Worm (Caenorhabditis elegans) whole organism, L3 larva: ENCODE data around the gene ZK666.4.

Source experiments
- R02D3.7 ChIP-seq: fragments of 150-350 bp; optimal IDR thresholded peaks from 2 replicates; lab custom pipeline; 2014; ENCODE audit warnings: missing biosample characterization, missing genetic modification characterization
- ZK546.5 ChIP-seq: sonication (generic microtip); optimal IDR thresholded peaks from 2 replicates; lab custom pipeline; 2017; ENCODE audit warnings: missing biosample characterization, missing genetic modification characterization
- aly-2 ChIP-seq: fragments of 150-350 bp; optimal IDR thresholded peaks from 2 replicates; lab custom pipeline; 2014; ENCODE audit warnings: missing biosample characterization, missing genetic modification characterization
- ama-1 ChIP-seq: fragments of 150-350 bp; optimal IDR thresholded peaks from 2 replicates; lab custom pipeline; 2018
- ceh-16 ChIP-seq: sonication (generic microtip); optimal IDR thresholded peaks from 2 replicates; lab custom pipeline; 2017; ENCODE audit warnings: missing biosample characterization, missing genetic modification characterization
- ceh-28 ChIP-seq: fragments of 150-350 bp; optimal IDR thresholded peaks from 2 replicates; lab custom pipeline; 2014; ENCODE audit warnings: missing biosample characterization, missing genetic modification reagents, missing genetic modification characterization
- ceh-82 ChIP-seq: fragments of 150-350 bp; optimal IDR thresholded peaks from 2 replicates; lab custom pipeline; 2014; ENCODE audit warnings: missing biosample characterization, missing genetic modification characterization
- ceh-9 ChIP-seq: sonication (generic microtip); optimal IDR thresholded peaks from 2 replicates; lab custom pipeline; 2018; ENCODE audit warnings: missing biosample characterization, missing genetic modification characterization
- daf-12 ChIP-seq: fragments of 150-350 bp; optimal IDR thresholded peaks from 2 replicates; lab custom pipeline; 2014; ENCODE audit warnings: missing biosample characterization, missing genetic modification reagents, missing genetic modification characterization
- egl-27 ChIP-seq: sonication (generic microtip); optimal IDR thresholded peaks from 4 replicates; lab custom pipeline; 2017; ENCODE audit warnings: missing biosample characterization, missing genetic modification reagents, missing genetic modification characterization
- egl-5 ChIP-seq: fragments of 150-350 bp; optimal IDR thresholded peaks from 2 replicates; lab custom pipeline; 2017; ENCODE audit warnings: missing biosample characterization, missing genetic modification reagents, missing genetic modification characterization, inconsistent platforms
- elt-1 ChIP-seq: fragments of 150-350 bp; optimal IDR thresholded peaks from 2 replicates; lab custom pipeline; 2014; ENCODE audit warnings: missing biosample characterization, missing genetic modification characterization
- elt-2 ChIP-seq: sonication (generic microtip); optimal IDR thresholded peaks from 2 replicates; lab custom pipeline; 2016; ENCODE audit warnings: missing genetic modification reagents, mild to moderate bottlenecking, missing genetic modification characterization, missing compliant biosample characterization
- elt-3 ChIP-seq, 3 experiments: fragments of 150-350 bp in 1 of 3; sonication (generic microtip) in 2 of 3; optimal IDR thresholded peaks; 2 replicates in 2 of 3; 4 replicates in 1 of 3; lab custom pipeline; 2014 to 2017; ENCODE audit warnings: missing biosample characterization in 3 of 3, missing genetic modification characterization in 3 of 3
- eor-1 ChIP-seq, 2 experiments: fragments of 150-350 bp; optimal IDR thresholded peaks; 2 replicates each; lab custom pipeline; 2014 to 2018; ENCODE audit warnings: missing biosample characterization in 2 of 2, missing genetic modification characterization in 2 of 2
- fkh-10 ChIP-seq: sonication (generic microtip); optimal IDR thresholded peaks from 2 replicates; lab custom pipeline; 2017; ENCODE audit warnings: missing biosample characterization, missing genetic modification reagents, missing genetic modification characterization
- fkh-2 ChIP-seq: fragments of 150-350 bp; optimal IDR thresholded peaks from 2 replicates; lab custom pipeline; 2014; ENCODE audit warnings: missing biosample characterization, missing genetic modification reagents, missing genetic modification characterization
- fos-1 ChIP-seq: fragments of 150-350 bp; optimal IDR thresholded peaks from 2 replicates; lab custom pipeline; 2014; ENCODE audit warnings: missing biosample characterization, missing genetic modification characterization
- hmg-11 ChIP-seq: sonication (generic microtip); optimal IDR thresholded peaks from 2 replicates; lab custom pipeline; 2016; ENCODE audit warnings: missing genetic modification characterization, missing compliant biosample characterization
- jun-1 ChIP-seq: fragments of 150-350 bp; optimal IDR thresholded peaks from 2 replicates; lab custom pipeline; 2014; ENCODE audit warnings: missing biosample characterization, missing genetic modification reagents, missing genetic modification characterization
- lin-15B ChIP-seq: fragments of 150-350 bp; optimal IDR thresholded peaks from 2 replicates; lab custom pipeline; 2014; ENCODE audit warnings: missing biosample characterization, missing genetic modification characterization
- lin-39 ChIP-seq: fragments of 150-350 bp; optimal IDR thresholded peaks from 2 replicates; lab custom pipeline; 2018; ENCODE audit warnings: missing biosample characterization, missing genetic modification reagents, missing genetic modification characterization
- lsy-12 ChIP-seq: sonication (generic microtip); optimal IDR thresholded peaks from 2 replicates; lab custom pipeline; 2016; ENCODE audit warnings: mild to moderate bottlenecking, missing genetic modification characterization, missing compliant biosample characterization
- mdl-1 ChIP-seq: fragments of 150-350 bp; optimal IDR thresholded peaks from 2 replicates; lab custom pipeline; 2014; ENCODE audit warnings: missing biosample characterization, missing genetic modification characterization
- mml-1 ChIP-seq: fragments of 150-350 bp; sonication (generic microtip); optimal IDR thresholded peaks from 3 replicates; lab custom pipeline; 2014; ENCODE audit warnings: missing biosample characterization, missing genetic modification characterization
- nfya-1 ChIP-seq: sonication (generic microtip); optimal IDR thresholded peaks from 2 replicates; lab custom pipeline; 2017; ENCODE audit warnings: missing genetic modification characterization, mild to moderate bottlenecking, missing compliant biosample characterization, antibody characterized with exemption, moderate library complexity; ENCODE audit not compliant: insufficient read depth
- nhr-11 ChIP-seq: fragments of 150-350 bp; optimal IDR thresholded peaks from 2 replicates; lab custom pipeline; 2014; ENCODE audit warnings: missing biosample characterization, missing genetic modification characterization
- nhr-12 ChIP-seq: fragments of 150-350 bp; optimal IDR thresholded peaks from 2 replicates; lab custom pipeline; 2014; ENCODE audit warnings: missing biosample characterization, missing genetic modification characterization
- nhr-23 ChIP-seq: fragments of 150-350 bp; optimal IDR thresholded peaks from 2 replicates; lab custom pipeline; 2014; ENCODE audit warnings: missing biosample characterization, missing genetic modification reagents, missing genetic modification characterization
- nhr-237 ChIP-seq: fragments of 150-350 bp; optimal IDR thresholded peaks from 2 replicates; lab custom pipeline; 2014; ENCODE audit warnings: missing biosample characterization, missing genetic modification characterization
- nhr-25 ChIP-seq: sonication (generic microtip); optimal IDR thresholded peaks from 2 replicates; lab custom pipeline; 2017; ENCODE audit warnings: missing biosample characterization, missing genetic modification characterization
- nhr-43 ChIP-seq: sonication (generic microtip); optimal IDR thresholded peaks from 2 replicates; lab custom pipeline; 2016; ENCODE audit warnings: mild to moderate bottlenecking, missing genetic modification characterization, missing compliant biosample characterization; ENCODE audit not compliant: poor library complexity, severe bottlenecking
- nhr-67 ChIP-seq: fragments of 150-350 bp; optimal IDR thresholded peaks from 2 replicates; lab custom pipeline; 2014; ENCODE audit warnings: missing biosample characterization, missing genetic modification characterization
- nhr-76 ChIP-seq: fragments of 150-350 bp; sonication (generic microtip); optimal IDR thresholded peaks from 5 replicates; lab custom pipeline; 2014; ENCODE audit warnings: missing biosample characterization, missing genetic modification characterization
- nhr-77 ChIP-seq: fragments of 150-350 bp; optimal IDR thresholded peaks from 2 replicates; lab custom pipeline; 2014; ENCODE audit warnings: missing biosample characterization, missing genetic modification characterization
- pha-4 ChIP-seq: fragments of 150-350 bp; optimal IDR thresholded peaks from 2 replicates; lab custom pipeline; 2014; ENCODE audit warnings: missing biosample characterization, missing genetic modification reagents, missing genetic modification characterization
- pqm-1 ChIP-seq: fragments of 150-350 bp; optimal IDR thresholded peaks from 2 replicates; lab custom pipeline; 2017; ENCODE audit warnings: missing biosample characterization, missing genetic modification characterization, inconsistent platforms
- sea-2 ChIP-seq: fragments of 150-350 bp; sonication (generic microtip); optimal IDR thresholded peaks from 4 replicates; lab custom pipeline; 2014; ENCODE audit warnings: missing biosample characterization, missing genetic modification reagents, missing genetic modification characterization
- skn-1 ChIP-seq: fragments of 150-350 bp; optimal IDR thresholded peaks from 2 replicates; lab custom pipeline; 2014; ENCODE audit warnings: missing biosample characterization, missing genetic modification characterization
- snpc-4 ChIP-seq: fragments of 150-350 bp; optimal IDR thresholded peaks from 2 replicates; lab custom pipeline; 2014; ENCODE audit warnings: missing biosample characterization, missing genetic modification characterization
- tbx-2 ChIP-seq: sonication (generic microtip); optimal IDR thresholded peaks from 2 replicates; lab custom pipeline; 2016; ENCODE audit warnings: mild to moderate bottlenecking, missing genetic modification characterization, missing compliant biosample characterization
- unc-39 ChIP-seq: sonication (generic microtip); optimal IDR thresholded peaks from 4 replicates; lab custom pipeline; 2017; ENCODE audit warnings: missing biosample characterization, missing genetic modification characterization
- unc-62 ChIP-seq: fragments of 150-350 bp; sonication (generic microtip); optimal IDR thresholded peaks from 4 replicates; lab custom pipeline; 2014; ENCODE audit warnings: missing biosample characterization, missing genetic modification reagents, missing genetic modification characterization
- zag-1 ChIP-seq: fragments of 150-350 bp; optimal IDR thresholded peaks from 2 replicates; lab custom pipeline; 2014; ENCODE audit warnings: missing biosample characterization, missing genetic modification characterization
- ztf-11 ChIP-seq: fragments of 150-350 bp; optimal IDR thresholded peaks from 2 replicates; lab custom pipeline; 2014; ENCODE audit warnings: missing biosample characterization, missing genetic modification characterization
- ztf-4 ChIP-seq: fragments of 150-350 bp; optimal IDR thresholded peaks from 2 replicates; lab custom pipeline; 2014; ENCODE audit warnings: missing biosample characterization, missing genetic modification characterization

The ZK666.4 gene

DNA sequence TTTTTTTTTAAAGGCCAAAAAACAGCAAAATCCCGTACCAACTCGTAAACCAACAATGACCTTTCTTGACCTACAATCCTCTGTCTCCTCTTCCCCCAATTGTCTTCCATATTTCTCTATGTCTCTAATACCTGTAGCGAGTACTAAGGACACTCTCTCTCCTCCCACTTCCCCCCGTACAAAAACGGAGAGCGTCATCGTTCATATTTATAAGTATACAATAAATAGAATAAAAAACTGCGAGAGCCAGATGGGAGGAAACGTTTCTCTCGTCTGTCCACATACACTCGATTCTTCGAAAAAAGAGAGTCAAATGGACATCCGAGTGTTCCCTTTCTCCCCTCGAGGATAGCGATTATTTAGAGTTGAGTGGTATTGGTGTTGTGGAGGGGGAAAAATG is 27.7 kb downstream of the ZK666.4 start:
- no peak for TF ChIP-seq daf-12 (tag; lab: Kevin White, UChicago)
- TF ChIP-seq lsy-12 (tag; lab: Kevin White, UChicago), result no peak
- no peak for TF ChIP-seq elt-1 (tag; lab: Kevin White, UChicago)
- TF ChIP-seq zag-1 (tag; lab: Kevin White, UChicago), result no peak
- peak; percentile 35 for TF ChIP-seq jun-1 (tag; lab: Kevin White, UChicago)
- TF ChIP-seq nhr-12 (tag; lab: Kevin White, UChicago), result no peak
- TF ChIP-seq unc-62 (GFP tag; lab: Kevin White, UChicago), result no peak
- TF ChIP-seq nfya-1, result peak; percentile 1
- no peak for TF ChIP-seq ama-1 (lab: Kevin White, UChicago)
- TF ChIP-seq aly-2 (tag; lab: Kevin White, UChicago), result no peak
- TF ChIP-seq nhr-43 (tag; lab: Kevin White, UChicago), result no peak
- TF ChIP-seq lin-15B (tag; lab: Kevin White, UChicago), result no peak
- no peak for TF ChIP-seq egl-27 (tag; lab: Kevin White, UChicago)
- TF ChIP-seq nhr-25 (tag; lab: Kevin White, UChicago), result peak; percentile 46
- TF ChIP-seq elt-3 (tag; optimal IDR thresholded peaks at IDR 0.05; lab: Kevin White, UChicago), result no peak
- TF ChIP-seq ztf-4 (tag; lab: Kevin White, UChicago), result no peak
- TF ChIP-seq ztf-11 (tag; lab: Kevin White, UChicago), result no peak
- TF ChIP-seq pqm-1 (tag; lab: Kevin White, UChicago), result no peak
- TF ChIP-seq fkh-2 (tag; lab: Kevin White, UChicago), result no peak
- no peak for TF ChIP-seq tbx-2 (tag; lab: Kevin White, UChicago)
- peak; percentile 20 for TF ChIP-seq lin-39 (tag; lab: Kevin White, UChicago)
- TF ChIP-seq ceh-9 (tag; lab: Kevin White, UChicago), result no peak
- no peak for TF ChIP-seq skn-1 (tag; lab: Kevin White, UChicago)
- TF ChIP-seq fkh-10 (GFP tag; lab: Kevin White, UChicago), result no peak
- TF ChIP-seq R02D3.7, result no peak
- TF ChIP-seq mml-1 (tag; lab: Kevin White, UChicago), result no peak
- no peak for TF ChIP-seq elt-2
- peak; percentile 58 for TF ChIP-seq nhr-23 (tag; lab: Kevin White, UChicago)
- TF ChIP-seq snpc-4 (tag; lab: Kevin White, UChicago), result no peak
- no peak for TF ChIP-seq egl-5 (tag; lab: Kevin White, UChicago)
- peak; percentile 89 for TF ChIP-seq pha-4 (tag; lab: Kevin White, UChicago)
- no peak for TF ChIP-seq ceh-82 (tag; lab: Kevin White, UChicago)
- TF ChIP-seq mdl-1, result no peak
- no peak for TF ChIP-seq sea-2 (GFP tag; lab: Kevin White, UChicago)
- TF ChIP-seq ceh-16 (tag; lab: Kevin White, UChicago), result no peak
- no peak for TF ChIP-seq ZK546.5
- no peak for TF ChIP-seq nhr-237 (tag; lab: Kevin White, UChicago)
- TF ChIP-seq nhr-67 (tag; lab: Kevin White, UChicago), result no peak
- no peak for TF ChIP-seq eor-1 (tag; optimal IDR thresholded peaks at IDR 0.05; lab: Kevin White, UChicago)
- no peak for TF ChIP-seq nhr-11 (tag; lab: Kevin White, UChicago)
- TF ChIP-seq unc-39 (tag; lab: Kevin White, UChicago), result no peak
- TF ChIP-seq ceh-28 (tag; lab: Kevin White, UChicago), result no peak
- TF ChIP-seq hmg-11 (tag; lab: Kevin White, UChicago), result no peak
- no peak for TF ChIP-seq fos-1 (tag; lab: Kevin White, UChicago)
- no peak for TF ChIP-seq nhr-76 (tag; lab: Kevin White, UChicago)
- no peak for TF ChIP-seq nhr-77 (tag; lab: Kevin White, UChicago)
